Worm (Caenorhabditis elegans) whole organism, young adult: Measurements from ENCODE around the gene isw-1.

Experiments
- F49E8.2 ChIP-seq: sonication (generic microtip); optimal IDR thresholded peaks from 3 replicates; lab custom pipeline; 2017; ENCODE audit warnings: missing genetic modification characterization, mild to moderate bottlenecking, missing compliant biosample characterization, antibody characterized with exemption, moderate library complexity; ENCODE audit not compliant: insufficient read depth
- ceh-58 ChIP-seq: fragments of 200-800 bp; sonication (Bioruptor generic); IDR thresholded peaks from 2 replicates; pipeline ENCODE4 v1.3.6; 2022; ENCODE audit warnings: missing genetic modification characterization, missing compliant biosample characterization
- egl-18 ChIP-seq: fragments of 200-800 bp; sonication (Bioruptor generic); IDR thresholded peaks from 2 replicates; pipeline ENCODE4 v1.3.6; 2022; ENCODE audit warnings: missing genetic modification reagents, missing genetic modification characterization, missing compliant biosample characterization
- let-526 ChIP-seq: fragments of 200-800 bp; sonication (Bioruptor generic); IDR thresholded peaks from 2 replicates; pipeline ENCODE4 v1.3.6; 2022; ENCODE audit warnings: missing genetic modification reagents, missing genetic modification characterization, missing compliant biosample characterization
- pha-4 ChIP-seq: fragments of 150-350 bp; sonication (generic microtip); optimal IDR thresholded peaks from 2 replicates; lab custom pipeline; 2014; ENCODE audit warnings: missing biosample characterization, missing genetic modification reagents, missing genetic modification characterization
- unc-130 ChIP-seq: sonication (generic microtip); optimal IDR thresholded peaks from 2 replicates; lab custom pipeline; 2016; ENCODE audit warnings: missing genetic modification reagents, missing genetic modification characterization, missing compliant biosample characterization

- TF ChIP-seq F49E8.2: no peak
- no peak for TF ChIP-seq egl-18 (GFP tag; lab: Robert Waterston, UW)
- TF ChIP-seq unc-130 (GFP tag; lab: Kevin White, UChicago): no peak
- TF ChIP-seq let-526: no peak
- TF ChIP-seq ceh-58: no peak
- no peak for TF ChIP-seq pha-4
Observed at ce11 chrIII:6742597-6742996, 32.7 kb upstream of the isw-1 start.
